Worm (Caenorhabditis elegans) whole organism, L4/young adult: ENCODE data around the gene C11G6.2.

ENCODE experiments used
- W03F9.2 ChIP-seq: fragments of 150-350 bp; optimal IDR thresholded peaks from 2 replicates; lab custom pipeline; 2014; ENCODE audit warnings: missing biosample characterization, missing genetic modification characterization
- dao-5 ChIP-seq: sonication (generic microtip); optimal IDR thresholded peaks from 2 replicates; lab custom pipeline; 2016; ENCODE audit warnings: missing genotype, missing genetic modification characterization, moderate library complexity, missing compliant biosample characterization
- him-1 ChIP-seq: sonication (generic microtip); optimal IDR thresholded peaks from 2 replicates; lab custom pipeline; 2016; ENCODE audit warnings: missing genotype, missing genetic modification reagents, missing genetic modification characterization, missing compliant biosample characterization

ce11 chrX:16337399-16337798 lies 9.0 kb downstream of the C11G6.2 start:
- TF ChIP-seq dao-5 (tag; lab: Kevin White, UChicago) (no peak), him-1 (tag; lab: Kevin White, UChicago) (no peak), W03F9.2 (no peak)
